Fruit fly (Drosophila melanogaster) whole organism, pupa: ENCODE data around the gene Vha68-1.
A peak's percentile ranks its signal among the peaks of the same experiment; 100 is the strongest.

Source experiments
- CG10348 ChIP-seq: fragments of 200-800 bp; sonication (Bioruptor generic); IDR thresholded peaks from 2 replicates; pipeline ENCODE4 v1.3.6; 2022; ENCODE audit warnings: missing biosample characterization, missing genetic modification characterization
- CG12605 ChIP-seq: fragments of 200-800 bp; sonication (Bioruptor generic); IDR thresholded peaks from 2 replicates; pipeline ENCODE4 v1.3.6; 2022; ENCODE audit warnings: missing biosample characterization, missing genetic modification characterization
- CG13204 ChIP-seq: fragments of 200-800 bp; sonication (Bioruptor generic); optimal IDR thresholded peaks from 2 replicates; lab custom pipeline; 2018; ENCODE audit warnings: missing biosample characterization, mild to moderate bottlenecking, missing genetic modification characterization, moderate library complexity
- CG14655 ChIP-seq: fragments of 200-800 bp; sonication (Bioruptor generic); optimal IDR thresholded peaks from 3 replicates; lab custom pipeline; 2017; ENCODE audit warnings: mild to moderate bottlenecking, missing biosample characterization, missing genetic modification reagents, missing genetic modification characterization
- CG15710 ChIP-seq: fragments of 200-800 bp; sonication (Bioruptor generic); optimal IDR thresholded peaks from 2 replicates; lab custom pipeline; 2018; ENCODE audit warnings: missing biosample characterization, mild to moderate bottlenecking, missing genetic modification characterization, moderate library complexity
- CG17806 ChIP-seq: fragments of 200-800 bp; sonication (Bioruptor generic); optimal IDR thresholded peaks from 2 replicates; lab custom pipeline; 2018; ENCODE audit warnings: missing biosample characterization, mild to moderate bottlenecking, missing genetic modification characterization, moderate library complexity
- CG32121 ChIP-seq: fragments of 200-800 bp; sonication (Bioruptor generic); IDR thresholded peaks from 2 replicates; pipeline ENCODE4 v1.3.6; 2022; ENCODE audit warnings: missing biosample characterization, missing genetic modification characterization
- CG34367 ChIP-seq: fragments of 200-800 bp; sonication (Bioruptor generic); optimal IDR thresholded peaks from 2 replicates; lab custom pipeline; 2018; ENCODE audit warnings: missing biosample characterization, mild to moderate bottlenecking, missing genetic modification characterization
- CG4496 ChIP-seq: fragments of 200-800 bp; sonication (Bioruptor generic); IDR thresholded peaks from 3 replicates; pipeline ENCODE4 v1.3.6; 2022; ENCODE audit warnings: missing biosample characterization, missing genetic modification characterization
- CG8159 ChIP-seq: fragments of 200-800 bp; sonication (Bioruptor generic); optimal IDR thresholded peaks from 3 replicates; lab custom pipeline; 2018; ENCODE audit warnings: missing biosample characterization, mild to moderate bottlenecking, missing genetic modification characterization, moderate library complexity
- CG8301 ChIP-seq: fragments of 200-800 bp; sonication (Bioruptor generic); optimal IDR thresholded peaks from 2 replicates; lab custom pipeline; 2018; ENCODE audit warnings: missing biosample characterization, mild to moderate bottlenecking, missing genetic modification characterization
- CG9948 ChIP-seq: fragments of 200-800 bp; sonication (Bioruptor generic); optimal IDR thresholded peaks from 2 replicates; lab custom pipeline; 2018; ENCODE audit warnings: missing biosample characterization, mild to moderate bottlenecking, missing genetic modification characterization, moderate library complexity
- D1 ChIP-seq: fragments of 200-800 bp; sonication (Bioruptor generic); optimal IDR thresholded peaks from 2 replicates; lab custom pipeline; 2018; ENCODE audit warnings: missing biosample characterization, mild to moderate bottlenecking, missing genetic modification characterization, moderate library complexity
- EcR ChIP-seq: fragments of 200-800 bp; sonication (Bioruptor generic); optimal IDR thresholded peaks from 3 replicates; lab custom pipeline; 2019; ENCODE audit warnings: missing biosample characterization, missing genetic modification characterization, mild to moderate bottlenecking, moderate library complexity, missing genetic modification reagents
- Ets98B ChIP-seq: fragments of 200-800 bp; sonication (Bioruptor generic); IDR thresholded peaks from 2 replicates; pipeline ENCODE4 v1.3.6; 2022; ENCODE audit warnings: missing biosample characterization, missing genetic modification characterization
- Pif1A ChIP-seq: fragments of 200-800 bp; sonication (Bioruptor generic); optimal IDR thresholded peaks from 3 replicates; lab custom pipeline; 2016; ENCODE audit warnings: missing biosample characterization, missing genetic modification characterization
- Pif1B ChIP-seq: fragments of 200-800 bp; sonication (Bioruptor generic); optimal IDR thresholded peaks from 3 replicates; lab custom pipeline; 2016; ENCODE audit warnings: missing biosample characterization, missing genetic modification characterization
- Snoo ChIP-seq: fragments of 200-800 bp; sonication (Bioruptor generic); optimal IDR thresholded peaks from 3 replicates; lab custom pipeline; 2017; ENCODE audit warnings: missing biosample characterization, mild to moderate bottlenecking, missing genetic modification characterization, inconsistent platforms
- fd96Ca ChIP-seq: fragments of 200-800 bp; sonication (Bioruptor generic); IDR thresholded peaks from 3 replicates; pipeline ENCODE4 v1.3.6; 2022; ENCODE audit warnings: missing biosample characterization, missing genetic modification characterization
- gl ChIP-seq: fragments of 200-800 bp; sonication (Bioruptor generic); optimal IDR thresholded peaks from 2 replicates; lab custom pipeline; 2018; ENCODE audit warnings: missing biosample characterization, mild to moderate bottlenecking, missing genetic modification characterization
- rn ChIP-seq: fragments of 200-800 bp; sonication (Bioruptor generic); IDR thresholded peaks from 2 replicates; pipeline ENCODE4 v1.3.6; 2022; ENCODE audit warnings: missing biosample characterization, missing genetic modification characterization

Vha68-1 gene

dm6 chr2L:13035687-13036185 is 31.8 kb upstream of the Vha68-1 start:
- peak; percentile 59 for TF ChIP-seq CG12605 (GFP tag; lab: Robert Waterston, UW)
- TF ChIP-seq CG17806 (tag; lab: Kevin White, UChicago) = no peak
- peak; percentile 23 for TF ChIP-seq CG15710 (tag; lab: Kevin White, UChicago)
- no peak for TF ChIP-seq CG8301 (tag; lab: Kevin White, UChicago)
- peak; percentile 11 for TF ChIP-seq Pif1A (GFP tag; lab: Kevin White, UChicago)
- peak; percentile 27 for TF ChIP-seq CG34367 (tag; lab: Kevin White, UChicago)
- no peak for TF ChIP-seq Pif1B
- TF ChIP-seq CG32121 = 0 out of 2 replicates have a peak, but pooled peaks have one; percentile 11
- peak; percentile 13 for TF ChIP-seq CG8159 (tag; lab: Kevin White, UChicago)
- TF ChIP-seq D1 (tag; lab: Kevin White, UChicago) = no peak
- peak; percentile 42 for TF ChIP-seq gl (tag; lab: Kevin White, UChicago)
- peak; percentile 72 for TF ChIP-seq CG4496 (GFP tag; lab: Robert Waterston, UW)

DNA sequence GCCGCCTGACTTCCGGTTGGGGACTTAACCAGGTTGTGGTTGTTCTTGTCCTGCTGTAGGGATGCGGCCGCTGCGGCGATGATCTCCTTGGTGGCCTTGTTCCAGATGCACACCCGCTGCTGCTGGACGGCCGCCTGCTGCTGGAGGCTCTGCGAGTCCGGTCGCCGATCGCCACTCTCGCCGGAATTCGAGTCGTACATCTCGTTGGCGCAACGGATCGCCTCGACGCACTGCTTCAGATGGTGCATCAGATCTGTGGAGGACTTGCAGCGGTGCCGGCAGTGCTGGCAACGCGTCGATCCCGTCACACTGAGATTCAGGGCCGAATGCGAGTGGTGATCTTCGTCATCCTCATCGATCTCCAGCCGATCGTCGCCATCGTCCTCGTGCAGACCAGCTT is 25.0 kb upstream of the Vha68-1 start:
- TF ChIP-seq Snoo (no peak), rn (no peak), CG10348 (no peak), CG8159 (tag; lab: Kevin White, UChicago) (no peak), gl (tag; lab: Kevin White, UChicago) (no peak), Ets98B (GFP tag; lab: Robert Waterston, UW) (no peak), CG9948 (no peak), fd96Ca (GFP tag; lab: Robert Waterston, UW) (no peak), CG4496 (GFP tag; lab: Robert Waterston, UW) (no peak), CG8301 (tag; lab: Kevin White, UChicago) (no peak), CG15710 (tag; lab: Kevin White, UChicago) (no peak), CG17806 (tag; lab: Kevin White, UChicago) (no peak), CG12605 (GFP tag; lab: Robert Waterston, UW) (no peak), CG34367 (tag; lab: Kevin White, UChicago) (no peak), CG13204 (no peak), D1 (tag; lab: Kevin White, UChicago) (no peak), CG32121 (no peak), CG14655 (GFP tag; lab: Kevin White, UChicago) (no peak), Pif1A (GFP tag; lab: Kevin White, UChicago) (no peak)

DNA sequence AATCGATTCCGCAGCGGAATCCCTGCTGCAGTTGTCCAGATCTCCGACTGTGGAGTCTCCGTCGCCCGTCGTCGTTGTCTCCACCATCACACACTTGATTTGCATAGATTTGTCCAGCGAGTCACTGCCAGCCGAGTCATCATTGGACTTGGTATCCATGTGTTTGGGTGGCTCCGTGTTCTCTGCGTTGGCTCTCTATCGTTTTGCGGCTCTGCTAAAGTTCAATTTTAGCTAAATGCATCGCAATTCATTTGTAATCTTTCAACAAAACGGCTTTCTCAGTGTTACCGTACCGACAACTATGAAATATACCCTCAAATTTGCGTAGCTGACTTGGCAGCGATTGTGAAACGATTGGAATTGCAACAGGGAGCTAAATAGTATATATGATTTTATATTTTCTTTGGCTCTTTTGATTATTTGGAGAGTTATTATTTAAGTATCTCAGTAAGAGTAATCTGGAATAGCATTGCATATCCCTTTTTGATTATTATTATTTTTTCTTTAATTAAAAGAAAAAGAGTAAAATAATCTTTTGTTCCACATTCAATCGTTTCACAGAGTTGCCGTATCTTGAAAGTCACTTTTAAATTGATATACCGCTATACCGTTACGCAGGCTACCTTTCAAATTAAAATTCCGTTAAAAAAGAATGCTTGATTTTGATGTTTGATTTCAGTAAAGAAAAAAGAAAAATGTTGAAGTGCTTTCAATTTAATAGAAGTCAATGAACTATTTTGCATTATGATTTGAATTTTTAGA is 17.3 kb upstream of the Vha68-1 start, which contains the start of gene CG9933:
CG9933 (minus strand) TSS at position 293 of the 762 bp plus-strand sequence.
- TF ChIP-seq CG4496 (GFP tag; lab: Robert Waterston, UW) = no peak
- no peak for TF ChIP-seq fd96Ca (GFP tag; lab: Robert Waterston, UW)
- TF ChIP-seq Pif1B = no peak
- no peak for TF ChIP-seq CG15710 (tag; lab: Kevin White, UChicago)
- no peak for TF ChIP-seq Ets98B (GFP tag; lab: Robert Waterston, UW)
- TF ChIP-seq, all 21 proteins: peak for 0

DNA sequence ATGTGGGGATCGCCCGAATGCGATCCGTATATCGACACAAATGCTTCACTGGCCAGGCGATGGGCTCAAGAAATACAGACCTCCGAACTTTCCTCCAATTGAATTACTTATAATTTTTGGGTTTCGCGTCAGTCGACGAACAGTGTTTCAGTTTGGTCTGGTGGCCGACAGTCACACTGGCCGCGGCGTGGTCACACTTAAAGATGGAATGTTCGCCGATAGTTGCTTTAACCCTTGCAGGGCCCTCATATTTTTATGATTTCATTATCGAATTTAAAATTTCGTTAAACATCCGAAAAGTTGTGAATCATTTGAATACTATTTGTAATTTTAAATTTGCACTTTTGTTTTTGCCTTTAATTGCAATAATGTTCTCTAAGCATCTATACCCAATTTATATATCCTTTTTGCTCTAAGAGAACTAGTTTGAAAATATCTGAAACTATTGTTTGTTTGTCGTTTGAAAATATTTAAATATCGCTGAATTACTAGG is 15.1 kb upstream of the Vha68-1 start, which contains the start of gene Ube4B:
Ube4B (minus strand) TSS at position 443 of the 493 bp plus-strand sequence.
- peak; percentile 21 for TF ChIP-seq CG34367 (tag; lab: Kevin White, UChicago)
- no peak for TF ChIP-seq D1 (tag; lab: Kevin White, UChicago)
- no peak for TF ChIP-seq CG8301 (tag; lab: Kevin White, UChicago)
- no peak for TF ChIP-seq CG14655 (GFP tag; lab: Kevin White, UChicago)
- TF ChIP-seq CG10348 = no peak
- TF ChIP-seq rn = peak; percentile 26; the same call in 1 of the 2 replicates
- TF ChIP-seq Pif1B = no peak
- TF ChIP-seq CG32121 = peak; percentile 45
- TF ChIP-seq Ets98B (GFP tag; lab: Robert Waterston, UW) = peak; percentile 43
- peak; percentile 32; the same call in 1 of the 2 replicates for TF ChIP-seq CG12605 (GFP tag; lab: Robert Waterston, UW)
- no peak for TF ChIP-seq CG13204
- TF ChIP-seq Snoo = no peak
- no peak for TF ChIP-seq CG8159 (tag; lab: Kevin White, UChicago)
- no peak for TF ChIP-seq Pif1A (GFP tag; lab: Kevin White, UChicago)
- peak; percentile 42 for TF ChIP-seq CG17806 (tag; lab: Kevin White, UChicago)
- peak; percentile 42 for TF ChIP-seq CG15710 (tag; lab: Kevin White, UChicago)
- TF ChIP-seq EcR = no peak
- TF ChIP-seq CG9948 = no peak
- TF ChIP-seq CG4496 (GFP tag; lab: Robert Waterston, UW) = peak; percentile 66
- no peak for TF ChIP-seq fd96Ca (GFP tag; lab: Robert Waterston, UW)

- no peak for TF ChIP-seq CG14655 (GFP tag; lab: Kevin White, UChicago)
- TF ChIP-seq fd96Ca (GFP tag; lab: Robert Waterston, UW) = no peak
- TF ChIP-seq D1 (tag; lab: Kevin White, UChicago) = no peak
- TF ChIP-seq rn = no peak
- peak; percentile 89 for TF ChIP-seq EcR
- TF ChIP-seq CG17806 (tag; lab: Kevin White, UChicago) = no peak
- no peak for TF ChIP-seq CG8159 (tag; lab: Kevin White, UChicago)
- no peak for TF ChIP-seq Snoo
Observed at dm6 chr2L:13014038-13014790, 10.3 kb upstream of the Vha68-1 start.
